Worm (Caenorhabditis elegans) whole organism, L4 larva: ENCODE results near the gene C38D4.7.

Experiments used
- F10B5.3 ChIP-seq: sonication (generic microtip); optimal IDR thresholded peaks from 2 replicates; lab custom pipeline; 2016; ENCODE audit warnings: mild to moderate bottlenecking, missing genetic modification characterization, missing compliant biosample characterization
- F37D6.2 ChIP-seq: sonication (generic microtip); optimal IDR thresholded peaks from 2 replicates; lab custom pipeline; 2016; ENCODE audit warnings: mild to moderate bottlenecking, missing genetic modification characterization, missing compliant biosample characterization
- F44E2.7 ChIP-seq: fragments of 200-800 bp; sonication (Bioruptor generic); IDR thresholded peaks from 2 replicates; pipeline ENCODE4 v2.1.2; 2022; ENCODE audit warnings: missing genetic modification characterization, missing compliant biosample characterization
- ZK546.5 ChIP-seq, 2 experiments: sonication (generic microtip); optimal IDR thresholded peaks; 2 replicates each; lab custom pipeline; 2017; ENCODE audit warnings: missing biosample characterization in 2 of 2, missing genetic modification characterization in 2 of 2
- aha-1 ChIP-seq: fragments of 150-350 bp; peaks from one replicate; lab custom pipeline; 2014; ENCODE audit warnings: missing biosample characterization, missing genetic modification characterization
- ama-1 ChIP-seq: fragments of 150-350 bp; optimal IDR thresholded peaks from 2 replicates; lab custom pipeline; 2014; ENCODE audit warnings: inconsistent platforms, mixed read lengths
- arid-1 ChIP-seq: fragments of 200-800 bp; sonication (Bioruptor generic); conservative IDR thresholded peaks from 2 replicates; pipeline ENCODE4 v1.3.6; 2022; ENCODE audit warnings: missing genetic modification reagents, missing genetic modification characterization, missing compliant biosample characterization
- ceh-28 ChIP-seq: fragments of 150-350 bp; optimal IDR thresholded peaks from 2 replicates; lab custom pipeline; 2014; ENCODE audit warnings: missing biosample characterization, missing genetic modification reagents, missing genetic modification characterization
- ceh-62 ChIP-seq: sonication (generic microtip); optimal IDR thresholded peaks from 2 replicates; lab custom pipeline; 2017; ENCODE audit warnings: missing biosample characterization, missing genetic modification characterization
- ceh-82 ChIP-seq: sonication (generic microtip); optimal IDR thresholded peaks from 2 replicates; lab custom pipeline; 2017; ENCODE audit warnings: missing biosample characterization, missing genetic modification characterization
- ctbp-1 ChIP-seq: fragments of 200-800 bp; sonication (Bioruptor generic); IDR thresholded peaks from 2 replicates; pipeline ENCODE4 v1.3.6; 2022; ENCODE audit warnings: missing genetic modification reagents, missing genetic modification characterization, missing compliant biosample characterization
- daf-16 ChIP-seq, 3 experiments: sonication (generic microtip); optimal IDR thresholded peaks; 2 replicates each; lab custom pipeline; 2016 to 2017; ENCODE audit warnings: missing genetic modification characterization in 3 of 3, missing genetic modification reagents in 3 of 3, mild to moderate bottlenecking in 2 of 3, missing compliant biosample characterization in 2 of 3, missing biosample characterization in 1 of 3, moderate library complexity in 1 of 3
- dmd-6 ChIP-seq: fragments of 200-800 bp; sonication (Bioruptor generic); IDR thresholded peaks from 2 replicates; pipeline ENCODE4 v1.3.6; 2022; ENCODE audit warnings: missing genetic modification reagents, missing genetic modification characterization, missing compliant biosample characterization
- dmd-8 ChIP-seq: fragments of 200-800 bp; sonication (Bioruptor generic); IDR thresholded peaks from 2 replicates; pipeline ENCODE4 v1.3.6; 2022; ENCODE audit warnings: missing genetic modification characterization, missing compliant biosample characterization
- dmd-9 ChIP-seq: fragments of 200-800 bp; sonication (Bioruptor generic); IDR thresholded peaks from 2 replicates; pipeline ENCODE4 v1.3.6; 2022; ENCODE audit warnings: missing genetic modification reagents, missing genetic modification characterization, missing compliant biosample characterization
- duxl-1 ChIP-seq: sonication (generic microtip); optimal IDR thresholded peaks from 2 replicates; lab custom pipeline; 2016; ENCODE audit warnings: mild to moderate bottlenecking, missing genetic modification characterization, moderate library complexity, missing compliant biosample characterization; ENCODE audit not compliant: poor library complexity
- egl-43 ChIP-seq: fragments of 200-800 bp; sonication (Bioruptor generic); IDR thresholded peaks from 2 replicates; pipeline ENCODE4 v1.3.6; 2022; ENCODE audit warnings: missing genetic modification reagents, missing genetic modification characterization, missing compliant biosample characterization
- hlh-30 ChIP-seq: sonication (generic microtip); optimal IDR thresholded peaks from 2 replicates; lab custom pipeline; 2017; ENCODE audit warnings: antibody characterized with exemption, mild to moderate bottlenecking, missing genetic modification characterization, missing compliant biosample characterization; ENCODE audit not compliant: insufficient read depth
- hmg-1.1 ChIP-seq: fragments of 200-800 bp; sonication (Bioruptor generic); IDR thresholded peaks from 2 replicates; pipeline ENCODE4 v1.3.6; 2022; ENCODE audit warnings: missing genetic modification reagents, missing genetic modification characterization, missing compliant biosample characterization
- lin-1 ChIP-seq: fragments of 200-800 bp; sonication (Bioruptor generic); IDR thresholded peaks from 2 replicates; pipeline ENCODE4 v1.3.6; 2022; ENCODE audit warnings: missing genetic modification reagents, missing genetic modification characterization, missing compliant biosample characterization
- lin-29 ChIP-seq: fragments of 200-800 bp; sonication (Bioruptor generic); IDR thresholded peaks from 2 replicates; pipeline ENCODE4 v1.3.6; 2022; ENCODE audit warnings: missing genetic modification reagents, missing genetic modification characterization, missing compliant biosample characterization
- lin-38 ChIP-seq: fragments of 200-800 bp; sonication (Bioruptor generic); IDR thresholded peaks from 2 replicates; pipeline ENCODE4 v1.3.6; 2022; ENCODE audit warnings: missing genetic modification reagents, missing genetic modification characterization, missing compliant biosample characterization
- lin-39 ChIP-seq: fragments of 150-350 bp; optimal IDR thresholded peaks from 2 replicates; lab custom pipeline; 2014; ENCODE audit warnings: missing biosample characterization, missing genetic modification reagents, missing genetic modification characterization
- lir-3 ChIP-seq: sonication (generic microtip); optimal IDR thresholded peaks from 2 replicates; lab custom pipeline; 2016; ENCODE audit warnings: mild to moderate bottlenecking, missing genetic modification characterization, missing compliant biosample characterization
- lsy-2 ChIP-seq, 2 experiments: fragments of 150-350 bp in 1 of 2; sonication (generic microtip) in 1 of 2; optimal IDR thresholded peaks; 2 replicates each; lab custom pipeline; 2014 to 2017; ENCODE audit warnings: missing biosample characterization in 2 of 2, missing genetic modification characterization in 2 of 2
- mdt-29 ChIP-seq: fragments of 200-800 bp; sonication (Bioruptor generic); IDR thresholded peaks from 2 replicates; pipeline ENCODE4 v1.3.6; 2022; ENCODE audit warnings: missing genetic modification reagents, missing genetic modification characterization, missing compliant biosample characterization
- nhr-10 ChIP-seq: fragments of 150-350 bp; optimal IDR thresholded peaks from 2 replicates; lab custom pipeline; 2014; ENCODE audit warnings: missing biosample characterization, missing genetic modification characterization
- nhr-28 ChIP-seq: fragments of 150-350 bp; optimal IDR thresholded peaks from 2 replicates; lab custom pipeline; 2014; ENCODE audit warnings: missing biosample characterization, missing genetic modification characterization
- nhr-42 ChIP-seq: fragments of 200-800 bp; sonication (Bioruptor generic); IDR thresholded peaks from 2 replicates; pipeline ENCODE4 v1.3.6; 2022; ENCODE audit warnings: missing genetic modification characterization, missing compliant biosample characterization
- nhr-6 ChIP-seq: fragments of 150-350 bp; optimal IDR thresholded peaks from 2 replicates; lab custom pipeline; 2014; ENCODE audit warnings: missing biosample characterization, missing genetic modification characterization
- php-3 ChIP-seq: fragments of 200-800 bp; sonication (Bioruptor generic); IDR thresholded peaks from 2 replicates; pipeline ENCODE4 v1.3.6; 2022; ENCODE audit warnings: missing genetic modification reagents, missing genetic modification characterization, missing compliant biosample characterization
- skn-1 ChIP-seq: fragments of 150-350 bp; optimal IDR thresholded peaks from 2 replicates; lab custom pipeline; 2014; ENCODE audit warnings: missing biosample characterization, missing genetic modification characterization
- unc-130 ChIP-seq: sonication (generic microtip); optimal IDR thresholded peaks from 2 replicates; lab custom pipeline; 2016; ENCODE audit warnings: missing genetic modification reagents, missing genetic modification characterization, missing compliant biosample characterization
- unc-39 ChIP-seq: sonication (generic microtip); optimal IDR thresholded peaks from 2 replicates; lab custom pipeline; 2017; ENCODE audit warnings: missing biosample characterization, missing genetic modification characterization
- zfp-2 ChIP-seq: sonication (generic microtip); optimal IDR thresholded peaks from 2 replicates; lab custom pipeline; 2016; ENCODE audit warnings: mild to moderate bottlenecking, missing genetic modification characterization, missing compliant biosample characterization
- zip-11 ChIP-seq: fragments of 200-800 bp; sonication (Bioruptor generic); IDR thresholded peaks from 2 replicates; pipeline ENCODE4 v1.3.6; 2022; ENCODE audit warnings: missing genetic modification characterization, missing compliant biosample characterization
- zip-2 ChIP-seq: fragments of 150-350 bp; optimal IDR thresholded peaks from 2 replicates; lab custom pipeline; 2014; ENCODE audit warnings: missing biosample characterization, missing genetic modification characterization
- ztf-7 ChIP-seq: fragments of 150-350 bp; optimal IDR thresholded peaks from 2 replicates; lab custom pipeline; 2014; ENCODE audit warnings: missing biosample characterization, missing genetic modification characterization

Gene C38D4.7

DNA sequence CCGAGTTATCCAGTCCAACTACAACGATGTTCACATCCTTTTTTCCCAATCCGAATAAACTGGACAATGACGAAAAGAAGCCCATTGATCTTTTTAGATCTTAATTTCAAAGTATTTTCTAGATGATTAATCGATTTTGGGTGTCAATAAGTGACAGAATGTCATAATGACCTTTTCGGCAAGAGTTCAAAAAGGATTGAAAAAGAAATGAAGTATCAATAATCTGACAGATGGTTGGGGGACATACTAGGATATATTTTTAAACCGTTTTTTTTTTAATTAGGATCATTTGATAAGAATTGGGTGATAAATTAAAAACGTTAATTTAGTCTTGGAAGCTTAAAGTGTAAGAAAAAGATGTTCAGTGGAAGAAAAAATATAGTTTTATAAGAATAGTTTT is 3.6 kb upstream of the C38D4.7 start, which contains the start of gene arl-6:
Gene arl-6 (minus strand): TSS at position 101 of the 400 bp plus-strand sequence.
- TF ChIP-seq lin-29 (GFP tag; lab: Robert Waterston, UW) (no peak), skn-1 (tag; lab: Kevin White, UChicago) (no peak), ZK546.5 (tag; optimal IDR thresholded peaks at IDR 0.05; lab: Kevin White, UChicago) (no peak), php-3 (no peak), lin-39 (tag; lab: Kevin White, UChicago) (no peak), unc-39 (no peak), ctbp-1 (GFP tag; lab: Robert Waterston, UW) (no peak), duxl-1 (no peak), ztf-7 (tag; lab: Kevin White, UChicago) (no peak), F10B5.3 (tag; lab: Kevin White, UChicago) (no peak), dmd-8 (GFP tag; lab: Robert Waterston, UW) (no peak), arid-1 (GFP tag; lab: Robert Waterston, UW) (no peak), F44E2.7 (GFP tag; lab: Robert Waterston, UW) (no peak), F37D6.2 (tag; lab: Kevin White, UChicago) (no peak), dmd-9 (GFP tag; lab: Robert Waterston, UW) (no peak)
- TF ChIP-seq, all 104 proteins: peak for 0

ce11 chrIII:4809526-4810153 is 1.5 kb downstream of the C38D4.7 start, which contains the start of gene pal-1:
Gene pal-1 (minus strand): TSS chrIII:4809576.
- TF ChIP-seq egl-43 (GFP tag; lab: Robert Waterston, UW) (no peak), hmg-1.1 (no peak), lir-3 (tag; lab: Kevin White, UChicago) (no peak), ceh-62 (tag; lab: Kevin White, UChicago) (no peak), nhr-10 (tag; lab: Kevin White, UChicago) (no peak), zip-2 (no peak)

DNA sequence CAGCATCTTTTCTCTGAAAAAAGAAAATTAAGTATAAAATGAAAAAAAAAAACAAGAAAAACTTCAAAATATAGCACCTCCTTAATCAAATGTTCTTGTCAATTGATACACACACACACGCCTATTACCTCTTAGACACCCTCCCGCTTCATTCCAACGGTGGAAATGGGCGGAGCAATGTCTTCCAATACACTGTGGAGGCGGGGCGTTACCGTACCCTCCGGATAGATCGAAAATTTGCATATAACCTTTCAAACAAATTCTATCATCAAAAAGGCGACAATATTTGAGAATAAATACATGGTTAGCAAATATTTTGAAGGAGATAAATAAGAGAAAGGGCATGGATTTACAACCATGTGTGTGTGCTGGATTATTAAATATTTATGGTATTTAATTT is 3.0 kb downstream of the C38D4.7 start:
- TF ChIP-seq daf-16 (GFP tag; optimal IDR thresholded peaks at IDR 0.05; lab: Kevin White, UChicago) (no peak), daf-16 (tag; optimal IDR thresholded peaks at IDR 0.05; lab: Kevin White, UChicago) (peak; percentile 9), lin-38 (GFP tag; lab: Robert Waterston, UW) (0 out of 2 replicates have a peak, but pooled peaks have one; percentile 17), ceh-28 (tag; lab: Kevin White, UChicago) (no peak)

DNA sequence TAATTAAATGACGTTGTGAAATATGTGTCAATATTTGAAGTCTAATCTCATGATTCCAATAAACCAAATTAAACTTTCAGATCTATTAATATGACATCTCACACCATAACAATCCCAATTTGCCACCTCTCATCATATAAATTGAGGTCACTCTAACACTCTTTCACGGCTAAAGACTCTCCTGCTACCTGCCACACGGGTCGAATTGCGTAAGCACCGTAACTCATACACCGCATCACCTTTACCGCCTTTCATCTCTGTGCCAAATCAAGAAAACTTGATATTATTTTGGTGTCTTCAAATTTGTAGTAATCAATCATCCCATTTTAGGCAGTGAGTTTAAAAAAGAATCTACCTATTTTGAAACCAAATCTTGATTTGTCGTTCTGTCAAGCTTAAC is 4.8 kb downstream of the C38D4.7 start:
- TF ChIP-seq lin-1 (GFP tag; lab: Robert Waterston, UW) (no peak), F37D6.2 (tag; lab: Kevin White, UChicago) (no peak), zfp-2 (tag; lab: Kevin White, UChicago) (no peak), lin-39 (tag; lab: Kevin White, UChicago) (no peak), ceh-82 (tag; lab: Kevin White, UChicago) (no peak), unc-130 (GFP tag; lab: Kevin White, UChicago) (no peak)
- TF ChIP-seq, all 104 proteins: peak for 0

ce11 chrIII:4802707-4803106 is 8.4 kb downstream of the C38D4.7 start, which contains the start of gene metl-5:
Gene metl-5 (plus strand): TSS chrIII:4803007.
- TF ChIP-seq ama-1 (lab: Kevin White, UChicago) (peak; percentile 9), egl-43 (GFP tag; lab: Robert Waterston, UW) (no peak)

ce11 chrIII:4796536-4796935 is 14.6 kb downstream of the C38D4.7 start, which contains the start of gene tag-325:
Gene tag-325 (plus strand): TSS chrIII:4796836.
- TF ChIP-seq hlh-30 (tag; lab: Kevin White, UChicago) (peak; percentile 32), aha-1 (peak; percentile 42), unc-39 (no peak), nhr-6 (tag; lab: Kevin White, UChicago) (no peak), ama-1 (lab: Kevin White, UChicago) (no peak), nhr-42 (GFP tag; lab: Robert Waterston, UW) (no peak), lsy-2 (tag; optimal IDR thresholded peaks at IDR 0.05; lab: Kevin White, UChicago) (no peak), nhr-28 (tag; lab: Kevin White, UChicago) (peak; percentile 15), daf-16 (GFP tag; optimal IDR thresholded peaks at IDR 0.05; lab: Kevin White, UChicago) (no peak), daf-16 (tag; optimal IDR thresholded peaks at IDR 0.05; lab: Kevin White, UChicago) (peak; percentile 17), zfp-2 (tag; lab: Kevin White, UChicago) (no peak), mdt-29 (GFP tag; lab: Robert Waterston, UW) (no peak), zip-11 (no peak), dmd-6 (GFP tag; lab: Robert Waterston, UW) (0 out of 2 replicates have a peak, but pooled peaks have one; percentile 8)
- TF ChIP-seq, all 104 proteins: peak for 5
